Worm (Caenorhabditis elegans): ENCODE results near the gene nhr-257.

The nhr-257 gene

DNA sequence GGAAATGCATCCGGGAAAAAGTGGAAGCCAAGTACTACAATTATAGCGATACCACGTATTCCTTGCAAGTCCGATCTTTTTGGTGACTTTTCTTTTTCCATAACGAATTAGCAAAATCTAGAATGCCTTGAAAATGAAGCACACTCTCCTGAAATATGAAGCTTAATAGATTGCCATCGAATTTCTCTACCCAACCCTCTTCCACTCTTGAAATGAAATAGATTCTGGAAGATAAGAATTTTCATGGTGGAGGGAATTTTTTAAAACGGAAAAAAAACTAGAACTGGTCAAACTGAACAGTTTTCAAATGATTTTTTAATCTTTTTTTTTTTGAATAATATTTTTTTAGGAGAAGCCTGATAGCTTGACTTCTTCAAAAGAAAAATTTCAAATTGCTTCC, 8.1 kb downstream of the nhr-257 start, which contains the start of gene oac-11:
Gene oac-11 (minus strand): TSS at position 101 of the 400 bp plus-strand sequence.
- no peak for TF ChIP-seq nhr-47 (tag; optimal IDR thresholded peaks at IDR 0.05)
- TF ChIP-seq vab-15 (tag; optimal IDR thresholded peaks at IDR 0.05) = no peak
- TF ChIP-seq C34B4.2 (tag; optimal IDR thresholded peaks at IDR 0.05) = no peak
- TF ChIP-seq efl-1 (optimal IDR thresholded peaks at IDR 0.05) = no peak
- TF ChIP-seq efl-1 (GFP tag; optimal IDR thresholded peaks at IDR 0.05 in 1 of 2) = peak in 1 of 2 experiments; percentile 61

DNA sequence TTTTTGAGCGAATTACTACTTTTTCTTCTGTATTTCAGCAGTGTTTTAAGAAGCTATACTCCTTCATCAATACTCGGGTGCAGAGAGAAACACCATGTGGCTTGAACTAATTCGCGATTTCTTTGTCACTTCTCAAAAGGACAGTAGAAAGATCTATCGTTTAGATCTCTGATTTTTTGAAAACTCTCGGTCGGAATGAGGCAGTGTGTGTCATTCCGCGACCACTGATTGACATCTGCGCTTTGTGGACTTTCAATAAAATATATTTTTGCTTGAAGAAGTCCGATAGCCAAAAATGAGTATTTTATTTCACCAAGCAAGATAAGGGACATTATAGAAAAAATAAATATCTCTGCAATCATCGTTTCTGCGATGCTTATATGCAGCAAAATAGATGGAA, 9.3 kb downstream of the nhr-257 start:
- TF ChIP-seq unc-130 (tag; optimal IDR thresholded peaks at IDR 0.05) (no peak), swsn-7 (tag; optimal IDR thresholded peaks at IDR 0.05) (no peak), ama-1 (optimal IDR thresholded peaks at IDR 0.05) (no peak), lin-35 (GFP tag; optimal IDR thresholded peaks at IDR 0.05) (no peak), lir-3 (tag; optimal IDR thresholded peaks at IDR 0.05; ENCODE audit: poor library complexity) (no peak), ces-1 (GFP tag; optimal IDR thresholded peaks at IDR 0.05) (no peak), nhr-237 (tag; optimal IDR thresholded peaks at IDR 0.05) (no peak), unc-86 (tag; optimal IDR thresholded peaks at IDR 0.05) (no peak), lin-14 (GFP tag; optimal IDR thresholded peaks at IDR 0.05) (no peak), fkh-10 (GFP tag; optimal IDR thresholded peaks at IDR 0.05) (no peak), tbx-2 (tag; optimal IDR thresholded peaks at IDR 0.05) (no peak), nhr-12 (tag; optimal IDR thresholded peaks at IDR 0.05) (no peak), ceh-88 (GFP tag; IDR thresholded peaks at IDR 0.05) (no peak), nhr-85 (tag) (no peak), C04F5.9 (tag; optimal IDR thresholded peaks at IDR 0.05) (no peak), nhr-11 (tag; optimal IDR thresholded peaks at IDR 0.05) (no peak), ztf-11 (tag; optimal IDR thresholded peaks at IDR 0.05) (no peak), nhr-19 (GFP tag; conservative IDR thresholded peaks at IDR 0.05) (no peak), irx-1 (tag; optimal IDR thresholded peaks at IDR 0.05) (no peak), sptf-1 (tag; optimal IDR thresholded peaks at IDR 0.05) (no peak)

DNA sequence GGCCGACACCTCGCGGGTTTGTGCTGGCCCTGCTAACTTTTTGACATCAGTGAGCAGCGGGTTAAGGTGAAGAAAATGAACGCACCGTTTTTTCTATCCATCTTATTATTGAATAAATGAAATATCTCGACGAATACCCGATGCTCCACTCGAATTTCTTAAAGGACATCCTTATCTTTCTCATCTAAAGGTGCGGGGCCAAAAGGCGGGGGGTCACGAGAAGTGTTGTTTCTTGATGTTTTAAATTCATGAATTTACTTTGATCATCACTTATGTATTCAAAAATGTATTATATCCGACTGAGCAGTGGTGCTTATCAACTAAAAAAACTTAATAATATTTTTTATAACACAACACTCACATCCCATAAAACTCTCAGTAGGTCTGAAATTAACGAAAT, 11.9 kb downstream of the nhr-257 start, which contains the start of gene nhr-261:
Gene nhr-261 (minus strand): TSS at position 101 of the 400 bp plus-strand sequence.
- TF ChIP-seq nhr-90 (tag; optimal IDR thresholded peaks at IDR 0.05; ENCODE audit: poor library complexity) (no peak), nhr-12 (tag; optimal IDR thresholded peaks at IDR 0.05) (no peak), C04F5.9 (tag; optimal IDR thresholded peaks at IDR 0.05) (no peak), lin-39 (tag; optimal IDR thresholded peaks at IDR 0.05) (no peak), mdl-1 (tag; optimal IDR thresholded peaks at IDR 0.05) (no peak), sptf-1 (tag; optimal IDR thresholded peaks at IDR 0.05) (no peak), sup-37 (GFP tag; optimal IDR thresholded peaks at IDR 0.05) (no peak), nhr-77 (tag; optimal IDR thresholded peaks at IDR 0.05) (no peak), unc-130 (tag; optimal IDR thresholded peaks at IDR 0.05) (no peak), F16B12.6 (tag; optimal IDR thresholded peaks at IDR 0.05) (no peak), ces-1 (GFP tag; optimal IDR thresholded peaks at IDR 0.05) (no peak), nhr-76 (tag; optimal IDR thresholded peaks at IDR 0.05) (no peak), snpc-4 (tag; optimal IDR thresholded peaks at IDR 0.05) (no peak), mef-2 (tag; optimal IDR thresholded peaks at IDR 0.05) (no peak), nhr-84 (tag; optimal IDR thresholded peaks at IDR 0.05) (no peak), isw-1 (GFP tag; IDR thresholded peaks at IDR 0.05) (no peak), ceh-82 (tag; optimal IDR thresholded peaks at IDR 0.05) (no peak), unc-98 (GFP tag; IDR thresholded peaks at IDR 0.05) (no peak)

DNA sequence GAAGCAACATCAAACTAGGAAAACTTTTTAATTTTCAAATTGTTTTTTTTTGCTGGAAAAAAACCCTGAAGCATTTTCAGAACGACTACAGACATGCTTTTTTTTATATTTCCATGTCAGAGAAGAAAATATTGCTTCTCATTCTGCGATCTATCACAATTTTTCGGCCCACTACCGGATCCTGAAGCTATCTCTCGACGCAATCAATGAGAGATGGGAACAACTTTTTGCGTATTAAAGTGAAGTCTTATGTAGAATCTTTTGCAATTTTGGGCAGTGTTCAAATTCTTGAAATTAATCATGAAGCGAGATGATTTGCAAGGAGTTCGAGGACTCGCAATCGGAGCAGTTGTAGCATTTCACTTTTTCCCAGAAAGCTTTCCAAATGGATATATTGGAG, 16.8 kb downstream of the nhr-257 start, which contains the start of gene oac-10:
Gene oac-10 (plus strand): TSS at position 301 of the 400 bp plus-strand sequence.
- TF ChIP-seq nhr-12 (tag; optimal IDR thresholded peaks at IDR 0.05) = no peak
- no peak for TF ChIP-seq elt-2 (tag; optimal IDR thresholded peaks at IDR 0.05)
- TF ChIP-seq Y116A8C.19 (tag; optimal IDR thresholded peaks at IDR 0.05; ENCODE audit: borderline replicate concordance) = no peak

Data from whole organism, L1 larva.